Fruit fly (Drosophila melanogaster): Measurements from ENCODE around the gene RpL30.

The RpL30 gene

dm6 chr2L:18966844-18967243 lies 42.3 kb downstream of the RpL30 start (continued):
- TF ChIP-seq Hey (tag; optimal IDR thresholded peaks at IDR 0.05) (no peak), sr (GFP tag; IDR thresholded peaks at IDR 0.05) (no peak), bowl (GFP tag; IDR thresholded peaks at IDR 0.05) (no peak), nmo (GFP tag; optimal IDR thresholded peaks at IDR 0.05) (no peak), Drgx (GFP tag; IDR thresholded peaks at IDR 0.05) (peak; percentile 55; the same call in 1 of the 2 replicates), CG15696 (tag; optimal IDR thresholded peaks at IDR 0.05) (peak; percentile 16), CG6175 (GFP tag; IDR thresholded peaks at IDR 0.05) (no peak), ken (GFP tag; IDR thresholded peaks at IDR 0.05) (0 out of 3 replicates have a peak, but pooled peaks have one; percentile 14), CG9932 (GFP tag; IDR thresholded peaks at IDR 0.05) (peak; percentile 70), crc (GFP tag; optimal IDR thresholded peaks at IDR 0.05) (no peak), CG14441 (GFP tag; IDR thresholded peaks at IDR 0.05) (peak; percentile 46; the same call in 1 of the 2 replicates), CG32532 (GFP tag; IDR thresholded peaks at IDR 0.05) (peak; percentile 79), CG17829 (tag; optimal IDR thresholded peaks at IDR 0.05) (peak; percentile 56), CG7839 (tag; optimal IDR thresholded peaks at IDR 0.05) (peak; percentile 54), CG1792 (GFP tag; optimal IDR thresholded peaks at IDR 0.05) (no peak), CG10274 (GFP tag; optimal IDR thresholded peaks at IDR 0.05) (peak; percentile 19), ems (GFP tag; optimal IDR thresholded peaks at IDR 0.05) (no peak), tll (GFP tag; optimal IDR thresholded peaks at IDR 0.05) (no peak), CG12391 (tag; optimal IDR thresholded peaks at IDR 0.05) (peak; percentile 47), CG30403 (GFP tag; optimal IDR thresholded peaks at IDR 0.05) (peak; percentile 3), CG17359 (tag; optimal IDR thresholded peaks at IDR 0.05) (peak; percentile 36), CG11695 (GFP tag; IDR thresholded peaks at IDR 0.05) (peak; percentile 68), mirr (GFP tag; optimal IDR thresholded peaks at IDR 0.05) (no peak), CG2120 (GFP tag; optimal IDR thresholded peaks at IDR 0.05) (no peak), HLHmδ (GFP tag; optimal IDR thresholded peaks at IDR 0.05) (no peak), phol (tag; optimal IDR thresholded peaks at IDR 0.05) (no peak), emc (GFP tag; optimal IDR thresholded peaks at IDR 0.05) (no peak), tx (GFP tag; optimal IDR thresholded peaks at IDR 0.05) (no peak), CG10267 (tag; optimal IDR thresholded peaks at IDR 0.05) (peak; percentile 3), cwo (GFP tag; optimal IDR thresholded peaks at IDR 0.05) (peak; percentile 59), CG3847 (GFP tag; IDR thresholded peaks at IDR 0.05) (peak; percentile 60), Abd-B (GFP tag; optimal IDR thresholded peaks at IDR 0.05) (peak; percentile 33), Hr3 (GFP tag; optimal IDR thresholded peaks at IDR 0.05) (no peak), CG2116 (GFP tag; optimal IDR thresholded peaks at IDR 0.05) (peak; percentile 25), CG14965 (GFP tag; optimal IDR thresholded peaks at IDR 0.05; ENCODE audit: borderline replicate concordance) (no peak), cas (GFP tag; IDR thresholded peaks at IDR 0.05) (0 out of 2 replicates have a peak, but pooled peaks have one; percentile 12), gsb (GFP tag; IDR thresholded peaks at IDR 0.05) (peak; percentile 23; the same call in 1 of the 2 replicates), Dbx (GFP tag; IDR thresholded peaks at IDR 0.05) (peak; percentile 62; the same call in 1 of the 3 replicates), mam (GFP tag; optimal IDR thresholded peaks at IDR 0.05) (no peak), Lim3 (GFP tag; IDR thresholded peaks at IDR 0.05) (no peak), CG12071 (GFP tag; optimal IDR thresholded peaks at IDR 0.05) (no peak), D19A (tag; optimal IDR thresholded peaks at IDR 0.05) (peak; percentile 30), D19B (GFP tag; optimal IDR thresholded peaks at IDR 0.05) (peak; percentile 82), tna (GFP tag; IDR thresholded peaks at IDR 0.05; ENCODE audit: partially characterized antibody) (no peak), CG7987 (GFP tag; optimal IDR thresholded peaks at IDR 0.05) (no peak), ranshi (GFP tag; IDR thresholded peaks at IDR 0.05) (peak; percentile 45; the same call in 1 of the 2 replicates), CTCF (GFP tag; optimal IDR thresholded peaks at IDR 0.05) (no peak), E2f1 (GFP tag; IDR thresholded peaks at IDR 0.05) (peak; percentile 49; the same call in 1 of the 2 replicates), Deaf1 (tag; optimal IDR thresholded peaks at IDR 0.05) (no peak), shn (GFP tag; optimal IDR thresholded peaks at IDR 0.05) (no peak), B-H1 (GFP tag; IDR thresholded peaks at IDR 0.05) (0 out of 3 replicates have a peak, but pooled peaks have one; percentile 20), zfh1 (GFP tag; IDR thresholded peaks at IDR 0.05) (no peak)

Measured in whole organism, embryonic.